Fruit fly (Drosophila melanogaster) whole organism: Measurements from ENCODE around the gene CG11279.

Experiments
- CG8478 ChIP-seq: fragments of >200 bp; optimal IDR thresholded peaks from 2 replicates; lab custom pipeline; 2018; ENCODE audit warnings: inconsistent platforms
- Dll ChIP-seq: fragments of >200 bp; optimal IDR thresholded peaks from 2 replicates; lab custom pipeline; 2017
- EcR ChIP-seq, 2 experiments: fragments of >200 bp; optimal IDR thresholded peaks; 2 replicates each; lab custom pipeline; 2017; ENCODE audit warnings: missing biosample characterization in 2 of 2, missing genetic modification characterization in 2 of 2, missing genetic modification reagents in 2 of 2
- pan ChIP-seq: fragments of >200 bp; optimal IDR thresholded peaks from 2 replicates; lab custom pipeline; 2017
- psq ChIP-seq: fragments of >200 bp; optimal IDR thresholded peaks from 2 replicates; lab custom pipeline; 2017
- usp ChIP-seq: fragments of >200 bp; optimal IDR thresholded peaks from 2 replicates; lab custom pipeline; 2017; ENCODE audit warnings: missing biosample characterization, missing genetic modification characterization, mixed read lengths

DNA sequence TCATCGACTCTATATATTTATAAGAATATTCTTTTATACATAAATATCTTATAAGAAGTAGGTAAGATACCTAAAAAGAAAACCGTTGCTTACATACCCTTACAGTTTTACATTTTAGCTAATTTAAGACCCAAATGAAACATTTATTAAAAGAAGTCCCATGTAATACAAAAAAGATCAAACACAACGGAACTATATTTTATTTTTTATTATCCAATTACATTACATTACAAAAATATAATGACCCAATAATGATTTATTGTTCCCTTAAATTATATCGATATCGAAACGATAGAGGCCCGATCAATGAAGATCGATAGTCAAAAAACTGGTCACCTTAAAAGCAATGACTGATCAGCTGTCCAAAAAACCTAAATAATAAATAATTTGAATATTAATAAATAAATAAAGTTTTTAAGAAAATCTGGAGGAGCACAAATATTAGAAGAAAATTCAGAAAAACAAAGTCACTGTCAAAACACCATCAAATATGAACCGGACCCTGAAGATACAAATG is 38.8 kb upstream of the CG11279 start:
- no peak for TF ChIP-seq psq (lab: Kevin White, UChicago)
- no peak for TF ChIP-seq CG8478 (lab: Kevin White, UChicago)
- TF ChIP-seq Dll = no peak
- no peak for TF ChIP-seq EcR (GFP tag; optimal IDR thresholded peaks at IDR 0.05; lab: Kevin White, UChicago)
- no peak for TF ChIP-seq pan
- no peak for TF ChIP-seq usp
